Worm (Caenorhabditis elegans) whole organism, L1 larva: ENCODE measurements around the gene duxl-1.
"Not testable (repeated sequence)": the region's sequence is repeated elsewhere in the genome, so short reads cannot be mapped to it uniquely, and the experiment has no call there.

Source experiments
- egl-27 ChIP-seq, 2 experiments: fragments of 150-350 bp in 1 of 2; sonication (generic microtip); optimal IDR thresholded peaks; 3 replicates each; lab custom pipeline; 2017 to 2018; ENCODE audit warnings: missing biosample characterization in 2 of 2, missing genetic modification characterization in 2 of 2, missing genetic modification reagents in 2 of 2
- lir-3 ChIP-seq: sonication (generic microtip); optimal IDR thresholded peaks from 2 replicates; lab custom pipeline; 2016; ENCODE audit warnings: mild to moderate bottlenecking, missing genetic modification characterization, moderate library complexity, missing compliant biosample characterization; ENCODE audit not compliant: poor library complexity
- nhr-11 ChIP-seq: fragments of 150-350 bp; optimal IDR thresholded peaks from 2 replicates; lab custom pipeline; 2014; ENCODE audit warnings: missing biosample characterization, missing genetic modification characterization
- nhr-19 ChIP-seq: fragments of 200-800 bp; sonication (Bioruptor generic); conservative IDR thresholded peaks from 2 replicates; pipeline ENCODE4 v1.3.6; 2022; ENCODE audit warnings: missing genetic modification characterization, missing compliant biosample characterization
- unc-86 ChIP-seq: sonication (generic microtip); optimal IDR thresholded peaks from 2 replicates; lab custom pipeline; 2016; ENCODE audit warnings: missing genetic modification characterization, missing compliant biosample characterization
- xbp-1 ChIP-seq: sonication (generic microtip); optimal IDR thresholded peaks from 2 replicates; lab custom pipeline; 2016; ENCODE audit warnings: missing genetic modification characterization, missing compliant biosample characterization
- zag-1 ChIP-seq: fragments of 150-350 bp; optimal IDR thresholded peaks from 2 replicates; lab custom pipeline; 2014; ENCODE audit warnings: missing biosample characterization, missing genetic modification characterization

ce11 chrII:1632216-1632615, 31.3 kb upstream of the duxl-1 start, which contains the start of gene C08E3.13:
- not testable (repeated sequence) for TF ChIP-seq nhr-19; egl-27 (tag; optimal IDR thresholded peaks at IDR 0.05; lab: Kevin White, UChicago); nhr-11 (tag; lab: Kevin White, UChicago); xbp-1 (tag; lab: Kevin White, UChicago); lir-3; zag-1 (tag; lab: Kevin White, UChicago); unc-86 (tag; lab: Kevin White, UChicago)
